Worm (Caenorhabditis elegans) whole organism, L2 larva: Measurements from ENCODE around the gene elf-1.

Experiments used
- C34F6.9 ChIP-seq: fragments of 150-350 bp; optimal IDR thresholded peaks from 2 replicates; lab custom pipeline; 2014; ENCODE audit warnings: missing biosample characterization, missing genetic modification characterization
- F13H6.1 ChIP-seq: sonication (generic microtip); optimal IDR thresholded peaks from 2 replicates; lab custom pipeline; 2016; ENCODE audit warnings: missing genetic modification characterization, missing compliant biosample characterization
- R02D3.7 ChIP-seq: fragments of 150-350 bp; optimal IDR thresholded peaks from 2 replicates; lab custom pipeline; 2014; ENCODE audit warnings: missing biosample characterization, missing genetic modification characterization
- Y55F3AM.14 ChIP-seq: fragments of 200-800 bp; sonication (Bioruptor generic); optimal IDR thresholded peaks from 2 replicates; lab custom pipeline; 2018; ENCODE audit warnings: mild to moderate bottlenecking, missing genetic modification characterization, missing compliant biosample characterization
- ZK546.5 ChIP-seq: sonication (generic microtip); optimal IDR thresholded peaks from 2 replicates; lab custom pipeline; 2017; ENCODE audit warnings: missing biosample characterization, missing genetic modification characterization
- alr-1 ChIP-seq: fragments of 150-350 bp; optimal IDR thresholded peaks from 2 replicates; lab custom pipeline; 2014; ENCODE audit warnings: missing biosample characterization, missing genetic modification characterization
- aly-2 ChIP-seq: fragments of 150-350 bp; optimal IDR thresholded peaks from 2 replicates; lab custom pipeline; 2014; ENCODE audit warnings: missing biosample characterization, missing genetic modification characterization
- ama-1 ChIP-seq: fragments of 150-350 bp; optimal IDR thresholded peaks from 2 replicates; lab custom pipeline; 2018; ENCODE audit warnings: inconsistent platforms
- blmp-1 ChIP-seq: sonication (generic microtip); optimal IDR thresholded peaks from 2 replicates; lab custom pipeline; 2017; ENCODE audit warnings: missing genetic modification characterization, mild to moderate bottlenecking, missing compliant biosample characterization, antibody characterized with exemption, moderate library complexity; ENCODE audit not compliant: insufficient read depth
- ceh-16 ChIP-seq: fragments of 150-350 bp; optimal IDR thresholded peaks from 2 replicates; lab custom pipeline; 2014; ENCODE audit warnings: missing biosample characterization, missing genetic modification characterization
- ceh-82 ChIP-seq: fragments of 150-350 bp; optimal IDR thresholded peaks from 2 replicates; lab custom pipeline; 2014; ENCODE audit warnings: missing biosample characterization, missing genetic modification characterization
- crh-2 ChIP-seq: sonication (generic microtip); optimal IDR thresholded peaks from 2 replicates; lab custom pipeline; 2017; ENCODE audit warnings: missing biosample characterization, missing genetic modification characterization
- dmd-4 ChIP-seq: sonication (generic microtip); optimal IDR thresholded peaks from 2 replicates; lab custom pipeline; 2017; ENCODE audit warnings: missing biosample characterization, missing genetic modification characterization
- egl-27 ChIP-seq: sonication (generic microtip); optimal IDR thresholded peaks from 3 replicates; lab custom pipeline; 2017; ENCODE audit warnings: missing biosample characterization, missing genetic modification reagents, missing genetic modification characterization
- elt-1 ChIP-seq: fragments of 150-350 bp; optimal IDR thresholded peaks from 2 replicates; lab custom pipeline; 2014; ENCODE audit warnings: missing biosample characterization, missing genetic modification characterization
- elt-3 ChIP-seq: sonication (generic microtip); optimal IDR thresholded peaks from 2 replicates; lab custom pipeline; 2017; ENCODE audit warnings: missing biosample characterization, missing genetic modification characterization
- fos-1 ChIP-seq: fragments of 150-350 bp; optimal IDR thresholded peaks from 2 replicates; lab custom pipeline; 2014; ENCODE audit warnings: missing biosample characterization, missing genetic modification characterization
- gmeb-1 ChIP-seq: fragments of 150-350 bp; optimal IDR thresholded peaks from 2 replicates; lab custom pipeline; 2014; ENCODE audit warnings: missing biosample characterization, missing genetic modification characterization
- lin-11 ChIP-seq: fragments of 150-350 bp; sonication (generic microtip); optimal IDR thresholded peaks from 2 replicates; lab custom pipeline; 2014; ENCODE audit warnings: missing biosample characterization, missing genetic modification characterization, inconsistent platforms, mixed read lengths
- lin-13 ChIP-seq: fragments of 150-350 bp; optimal IDR thresholded peaks from 2 replicates; lab custom pipeline; 2014; ENCODE audit warnings: missing biosample characterization, missing genetic modification reagents, missing genetic modification characterization
- lin-39 ChIP-seq: fragments of 150-350 bp; optimal IDR thresholded peaks from 2 replicates; lab custom pipeline; 2014; ENCODE audit warnings: missing biosample characterization, missing genetic modification reagents, missing genetic modification characterization
- lsy-2 ChIP-seq, 2 experiments: fragments of 150-350 bp in 1 of 2; sonication (generic microtip) in 1 of 2; optimal IDR thresholded peaks; 2 replicates each; lab custom pipeline; 2014 to 2017; ENCODE audit warnings: missing biosample characterization in 2 of 2, missing genetic modification characterization in 2 of 2
- mab-5 ChIP-seq: fragments of 150-350 bp; optimal IDR thresholded peaks from 2 replicates; lab custom pipeline; 2014; ENCODE audit warnings: missing biosample characterization, missing genetic modification characterization
- mbf-1 ChIP-seq: sonication (generic microtip); optimal IDR thresholded peaks from 2 replicates; lab custom pipeline; 2017; ENCODE audit warnings: missing biosample characterization, missing genetic modification characterization
- mdl-1 ChIP-seq, 2 experiments: fragments of 150-350 bp in 1 of 2; sonication (generic microtip) in 1 of 2; optimal IDR thresholded peaks; 2 replicates each; lab custom pipeline; 2017; ENCODE audit warnings: missing biosample characterization in 2 of 2, missing genetic modification characterization in 2 of 2
- nhr-10 ChIP-seq: sonication (generic microtip); optimal IDR thresholded peaks from 2 replicates; lab custom pipeline; 2017; ENCODE audit warnings: missing biosample characterization, missing genetic modification characterization
- nhr-11 ChIP-seq: fragments of 150-350 bp; optimal IDR thresholded peaks from 2 replicates; lab custom pipeline; 2014; ENCODE audit warnings: missing biosample characterization, missing genetic modification characterization
- nhr-12 ChIP-seq: fragments of 150-350 bp; optimal IDR thresholded peaks from 2 replicates; lab custom pipeline; 2014; ENCODE audit warnings: missing biosample characterization, missing genetic modification characterization
- nhr-129 ChIP-seq: fragments of 150-350 bp; optimal IDR thresholded peaks from 2 replicates; lab custom pipeline; 2014; ENCODE audit warnings: missing biosample characterization, missing genetic modification characterization
- nhr-21 ChIP-seq: fragments of 150-350 bp; optimal IDR thresholded peaks from 2 replicates; lab custom pipeline; 2014; ENCODE audit warnings: missing biosample characterization, missing genetic modification characterization
- nhr-23 ChIP-seq: fragments of 150-350 bp; optimal IDR thresholded peaks from 2 replicates; lab custom pipeline; 2014; ENCODE audit warnings: missing biosample characterization, missing genetic modification reagents, missing genetic modification characterization
- nhr-237 ChIP-seq: fragments of 150-350 bp; optimal IDR thresholded peaks from 2 replicates; lab custom pipeline; 2014; ENCODE audit warnings: missing biosample characterization, missing genetic modification characterization
- nhr-25 ChIP-seq: fragments of 150-350 bp; sonication (generic microtip); optimal IDR thresholded peaks from 3 replicates; lab custom pipeline; 2014; ENCODE audit warnings: missing biosample characterization, missing genetic modification characterization
- nhr-6 ChIP-seq: fragments of 150-350 bp; optimal IDR thresholded peaks from 2 replicates; lab custom pipeline; 2014; ENCODE audit warnings: missing biosample characterization, missing genetic modification characterization
- nhr-77 ChIP-seq: fragments of 150-350 bp; optimal IDR thresholded peaks from 2 replicates; lab custom pipeline; 2014; ENCODE audit warnings: missing biosample characterization, missing genetic modification characterization
- peb-1 ChIP-seq: fragments of 150-350 bp; optimal IDR thresholded peaks from 2 replicates; lab custom pipeline; 2014; ENCODE audit warnings: missing biosample characterization, missing genetic modification characterization
- sem-4 ChIP-seq: fragments of 150-350 bp; optimal IDR thresholded peaks from 2 replicates; lab custom pipeline; 2014; ENCODE audit warnings: missing biosample characterization, missing genetic modification reagents, missing genetic modification characterization
- skn-1 ChIP-seq: sonication (generic microtip); optimal IDR thresholded peaks from 2 replicates; lab custom pipeline; 2017; ENCODE audit warnings: missing biosample characterization, missing genetic modification characterization
- sma-3 ChIP-seq: sonication (generic microtip); optimal IDR thresholded peaks from 2 replicates; lab custom pipeline; 2016; ENCODE audit warnings: missing genetic modification reagents, missing genetic modification characterization, missing compliant biosample characterization
- sma-9 ChIP-seq, 2 experiments: fragments of 150-350 bp in 1 of 2; sonication (generic microtip) in 1 of 2; optimal IDR thresholded peaks; 2 replicates each; lab custom pipeline; 2014 to 2016; ENCODE audit warnings: missing genetic modification characterization in 2 of 2, mild to moderate bottlenecking in 1 of 2, missing biosample characterization in 1 of 2, missing compliant biosample characterization in 1 of 2, missing genetic modification reagents in 1 of 2, moderate library complexity in 1 of 2
- snpc-4 ChIP-seq: fragments of 150-350 bp; optimal IDR thresholded peaks from 2 replicates; lab custom pipeline; 2014; ENCODE audit warnings: missing biosample characterization, missing genetic modification characterization
- unc-39 ChIP-seq: fragments of 150-350 bp; optimal IDR thresholded peaks from 2 replicates; lab custom pipeline; 2014; ENCODE audit warnings: missing biosample characterization, missing genetic modification characterization
- unc-55 ChIP-seq: fragments of 150-350 bp; sonication (generic microtip); optimal IDR thresholded peaks from 3 replicates; lab custom pipeline; 2014; ENCODE audit warnings: missing biosample characterization, missing genetic modification reagents, missing genetic modification characterization
- unc-62 ChIP-seq: fragments of 150-350 bp; optimal IDR thresholded peaks from 2 replicates; lab custom pipeline; 2014; ENCODE audit warnings: missing biosample characterization, missing genetic modification reagents, missing genetic modification characterization
- zag-1 ChIP-seq: fragments of 150-350 bp; optimal IDR thresholded peaks from 2 replicates; lab custom pipeline; 2014; ENCODE audit warnings: missing biosample characterization, missing genetic modification characterization
- ztf-1 ChIP-seq: fragments of 200-800 bp; sonication (Bioruptor generic); conservative IDR thresholded peaks from 2 replicates; pipeline ENCODE4 v1.3.6; 2022; ENCODE audit warnings: missing genetic modification characterization, missing compliant biosample characterization
- ztf-11 ChIP-seq: sonication (generic microtip); optimal IDR thresholded peaks from 2 replicates; lab custom pipeline; 2017; ENCODE audit warnings: missing biosample characterization, missing genetic modification characterization
- ztf-4 ChIP-seq: fragments of 150-350 bp; optimal IDR thresholded peaks from 2 replicates; lab custom pipeline; 2014; ENCODE audit warnings: missing biosample characterization, missing genetic modification characterization

The elf-1 gene

ce11 chrIII:670994-671393, 18.0 kb upstream of the elf-1 start:
- TF ChIP-seq aly-2 (tag; lab: Kevin White, UChicago) = no peak
- no peak for TF ChIP-seq ztf-1
- peak; percentile 63 for TF ChIP-seq crh-2 (tag; lab: Kevin White, UChicago)
- no peak for TF ChIP-seq nhr-12 (tag; lab: Kevin White, UChicago)
- TF ChIP-seq sma-9 (GFP tag; optimal IDR thresholded peaks at IDR 0.05; lab: Kevin White, UChicago) = peak; percentile 46
- no peak for TF ChIP-seq sma-9 (tag; optimal IDR thresholded peaks at IDR 0.05; lab: Kevin White, UChicago)
- no peak for TF ChIP-seq lin-39
- no peak for TF ChIP-seq elt-1
- TF ChIP-seq nhr-21 = no peak
- no peak for TF ChIP-seq mbf-1 (tag; lab: Kevin White, UChicago)
- peak; percentile 87 for TF ChIP-seq lin-11 (tag; lab: Kevin White, UChicago)
- no peak for TF ChIP-seq ama-1 (lab: Kevin White, UChicago)
- no peak for TF ChIP-seq nhr-23 (tag; lab: Kevin White, UChicago)
- TF ChIP-seq ztf-4 (tag; lab: Kevin White, UChicago) = no peak
- no peak for TF ChIP-seq gmeb-1 (tag; lab: Kevin White, UChicago)
- peak; percentile 14 for TF ChIP-seq mab-5 (tag; lab: Kevin White, UChicago)
- no peak for TF ChIP-seq nhr-25 (tag; lab: Kevin White, UChicago)
- no peak for TF ChIP-seq nhr-11 (tag; lab: Kevin White, UChicago)
- no peak for TF ChIP-seq elt-3
- no peak for TF ChIP-seq snpc-4 (tag; lab: Kevin White, UChicago)
- peak; percentile 44 for TF ChIP-seq nhr-129
- TF ChIP-seq lin-13 = peak; percentile 22
- no peak for TF ChIP-seq sem-4 (tag; lab: Kevin White, UChicago)
- TF ChIP-seq lsy-2 (tag; optimal IDR thresholded peaks at IDR 0.05; lab: Kevin White, UChicago) = peak; percentile 45 to 68
- TF ChIP-seq nhr-237 (tag; lab: Kevin White, UChicago) = no peak
- no peak for TF ChIP-seq ztf-11 (tag; lab: Kevin White, UChicago)
- TF ChIP-seq unc-39 (tag; lab: Kevin White, UChicago) = no peak
- TF ChIP-seq sma-3 (GFP tag; lab: Kevin White, UChicago) = no peak
- no peak for TF ChIP-seq dmd-4
- peak; percentile 73 for TF ChIP-seq C34F6.9 (tag; lab: Kevin White, UChicago)
- no peak for TF ChIP-seq ceh-82 (tag; lab: Kevin White, UChicago)
- TF ChIP-seq F13H6.1 (tag; lab: Kevin White, UChicago) = peak; percentile 69
- TF ChIP-seq peb-1 (tag; lab: Kevin White, UChicago) = no peak
- peak; percentile 83 for TF ChIP-seq zag-1 (tag; lab: Kevin White, UChicago)
- peak; percentile 25 for TF ChIP-seq fos-1 (tag; lab: Kevin White, UChicago)
- no peak for TF ChIP-seq alr-1
- peak; percentile 58 for TF ChIP-seq egl-27 (tag; lab: Kevin White, UChicago)
- TF ChIP-seq unc-55 = peak; percentile 82
- no peak for TF ChIP-seq unc-62 (GFP tag; lab: Kevin White, UChicago)
- TF ChIP-seq ZK546.5 (tag; lab: Kevin White, UChicago) = no peak
- TF ChIP-seq R02D3.7 = no peak
- TF ChIP-seq Y55F3AM.14 (GFP tag; lab: Kevin White, UChicago) = peak; percentile 34
- peak; percentile 9 for TF ChIP-seq nhr-6
- TF ChIP-seq nhr-10 (tag; lab: Kevin White, UChicago) = no peak
- no peak for TF ChIP-seq nhr-77 (tag; lab: Kevin White, UChicago)
- no peak for TF ChIP-seq ceh-16 (tag; lab: Kevin White, UChicago)
- TF ChIP-seq skn-1 (tag; lab: Kevin White, UChicago) = no peak
- no peak for TF ChIP-seq blmp-1 (tag; lab: Kevin White, UChicago)
- TF ChIP-seq mdl-1 (tag; optimal IDR thresholded peaks at IDR 0.05; lab: Kevin White, UChicago) = peak; percentile 1 to 69
